Fruit fly (Drosophila melanogaster) whole organism, embryonic: Measurements from ENCODE around the gene Vha16-2.

Source experiments
- ATbp ChIP-seq: fragments of 200-800 bp; sonication (Bioruptor generic); optimal IDR thresholded peaks from 2 replicates; lab custom pipeline; 2017; ENCODE audit warnings: missing biosample characterization, mild to moderate bottlenecking, missing genetic modification characterization, missing genetic modification reagents
- Ada2b ChIP-seq: fragments of 200-800 bp; sonication (Bioruptor generic); IDR thresholded peaks from 2 replicates; pipeline ENCODE4 v1.3.6; 2022; ENCODE audit warnings: missing biosample characterization, missing genetic modification characterization
- Atf6 ChIP-seq: fragments of 200-800 bp; sonication (Bioruptor generic); IDR thresholded peaks from 2 replicates; pipeline ENCODE4 v1.3.6; 2022; ENCODE audit warnings: missing biosample characterization, missing genetic modification characterization
- Bgb ChIP-seq: fragments of 200-800 bp; sonication (Bioruptor generic); IDR thresholded peaks from 2 replicates; pipeline ENCODE4 v1.3.6; 2022; ENCODE audit warnings: missing biosample characterization, missing genetic modification characterization; ENCODE audit not compliant: partially characterized antibody
- CG10274 ChIP-seq: fragments of 200-800 bp; sonication (Bioruptor generic); optimal IDR thresholded peaks from 3 replicates; lab custom pipeline; 2017; ENCODE audit warnings: missing biosample characterization, mild to moderate bottlenecking, missing genetic modification characterization
- CG10366 ChIP-seq: fragments of 200-800 bp; sonication (Bioruptor generic); IDR thresholded peaks from 2 replicates; pipeline ENCODE4 v1.3.6; 2022; ENCODE audit warnings: missing biosample characterization, missing genetic modification characterization
- CG10462 ChIP-seq: fragments of 200-800 bp; sonication (Bioruptor generic); optimal IDR thresholded peaks from 2 replicates; lab custom pipeline; 2016; ENCODE audit warnings: missing biosample characterization, missing genetic modification characterization
- CG12299 ChIP-seq: fragments of 200-800 bp; sonication (Bioruptor generic); optimal IDR thresholded peaks from 2 replicates; lab custom pipeline; 2018; ENCODE audit warnings: missing biosample characterization, mild to moderate bottlenecking, missing genetic modification characterization
- CG14050 ChIP-seq: fragments of 200-800 bp; sonication (Bioruptor generic); IDR thresholded peaks from 3 replicates; pipeline ENCODE4 v1.3.6; 2022; ENCODE audit warnings: missing biosample characterization, missing genetic modification characterization
- CG1603 ChIP-seq: fragments of 200-800 bp; sonication (Bioruptor generic); optimal IDR thresholded peaks from 2 replicates; lab custom pipeline; 2019; ENCODE audit warnings: missing biosample characterization, mild to moderate bottlenecking, missing genetic modification characterization, moderate library complexity
- CG17361 ChIP-seq: fragments of 200-800 bp; sonication (Bioruptor generic); IDR thresholded peaks from 3 replicates; pipeline ENCODE4 v1.3.6; 2022; ENCODE audit warnings: missing biosample characterization, missing genetic modification characterization
- CG18262 ChIP-seq: fragments of 200-800 bp; optimal IDR thresholded peaks from 3 replicates; lab custom pipeline; 2019; ENCODE audit warnings: missing biosample characterization, mild to moderate bottlenecking, missing genetic modification characterization, moderate library complexity
- CG1832 ChIP-seq: fragments of 200-800 bp; sonication (Bioruptor generic); optimal IDR thresholded peaks from 2 replicates; lab custom pipeline; 2017; ENCODE audit warnings: missing biosample characterization, mild to moderate bottlenecking, missing genetic modification characterization, inconsistent platforms
- CG2116 ChIP-seq: fragments of 200-800 bp; sonication (Bioruptor generic); optimal IDR thresholded peaks from 3 replicates; lab custom pipeline; 2018; ENCODE audit warnings: missing biosample characterization, mild to moderate bottlenecking, missing genetic modification characterization
- CG3065 ChIP-seq: fragments of 200-800 bp; sonication (Bioruptor generic); optimal IDR thresholded peaks from 2 replicates; lab custom pipeline; 2016; ENCODE audit warnings: missing biosample characterization, missing genetic modification characterization
- CG33557 ChIP-seq: fragments of 200-800 bp; sonication (Bioruptor generic); optimal IDR thresholded peaks from 2 replicates; lab custom pipeline; 2019; ENCODE audit warnings: missing biosample characterization, mild to moderate bottlenecking, missing genetic modification characterization, moderate library complexity
- CG6813 ChIP-seq: fragments of 200-800 bp; sonication (Bioruptor generic); optimal IDR thresholded peaks from 2 replicates; lab custom pipeline; 2017; ENCODE audit warnings: missing biosample characterization, missing genetic modification characterization, mild to moderate bottlenecking, moderate library complexity, missing genetic modification reagents
- CG8388 ChIP-seq: fragments of 200-800 bp; sonication (Bioruptor generic); optimal IDR thresholded peaks from 2 replicates; lab custom pipeline; 2019; ENCODE audit warnings: missing biosample characterization, mild to moderate bottlenecking, missing genetic modification characterization, moderate library complexity
- D19B ChIP-seq: fragments of 200-800 bp; sonication (Bioruptor generic); optimal IDR thresholded peaks from 2 replicates; lab custom pipeline; 2017; ENCODE audit warnings: missing biosample characterization, mild to moderate bottlenecking, missing genetic modification characterization
- Dref ChIP-seq: fragments of 200-800 bp; sonication (Bioruptor generic); IDR thresholded peaks from 2 replicates; pipeline ENCODE4 v1.3.6; 2022; ENCODE audit warnings: missing biosample characterization, missing genetic modification characterization
- Ets65A ChIP-seq: fragments of 200-800 bp; sonication (Bioruptor generic); peaks from one replicate; lab custom pipeline; 2016; ENCODE audit warnings: missing biosample characterization, missing genetic modification characterization
- Fer1 ChIP-seq: fragments of 200-800 bp; sonication (Bioruptor generic); optimal IDR thresholded peaks from 2 replicates; lab custom pipeline; 2017; ENCODE audit warnings: missing biosample characterization, mild to moderate bottlenecking, missing genetic modification characterization
- Hsf ChIP-seq: fragments of 200-800 bp; sonication (Bioruptor generic); optimal IDR thresholded peaks from 3 replicates; lab custom pipeline; 2016; ENCODE audit warnings: missing biosample characterization, missing genetic modification characterization
- MBD-R2 ChIP-seq: fragments of 200-800 bp; sonication (Bioruptor generic); IDR thresholded peaks from 2 replicates; pipeline ENCODE4 v1.3.6; 2022; ENCODE audit warnings: missing biosample characterization, missing genetic modification characterization
- MESR4 ChIP-seq: fragments of 200-800 bp; sonication (Bioruptor generic); optimal IDR thresholded peaks from 2 replicates; lab custom pipeline; 2018; ENCODE audit warnings: missing biosample characterization, mild to moderate bottlenecking, missing genetic modification characterization, moderate library complexity
- Mad ChIP-seq: fragments of 200-800 bp; sonication (Bioruptor generic); optimal IDR thresholded peaks from 2 replicates; lab custom pipeline; 2016; ENCODE audit warnings: missing biosample characterization, missing genetic modification characterization
- Ptx1 ChIP-seq: fragments of 200-800 bp; sonication (Bioruptor generic); IDR thresholded peaks from 2 replicates; pipeline ENCODE4 v1.3.6; 2022; ENCODE audit warnings: missing biosample characterization, missing genetic modification characterization
- Scr ChIP-seq: fragments of 200-800 bp; sonication (Bioruptor generic); IDR thresholded peaks from 2 replicates; pipeline ENCODE4 v1.3.6; 2022; ENCODE audit warnings: missing biosample characterization, missing genetic modification characterization; ENCODE audit not compliant: partially characterized antibody
- Spps ChIP-seq: fragments of 200-800 bp; sonication (Bioruptor generic); optimal IDR thresholded peaks from 2 replicates; lab custom pipeline; 2018; ENCODE audit warnings: missing biosample characterization, mild to moderate bottlenecking, missing genetic modification characterization
- Trl ChIP-seq, 3 experiments: fragments of >200 bp in 2 of 3; fragments of 200-800 bp in 1 of 3; sonication (Bioruptor generic) in 1 of 3; optimal IDR thresholded peaks; 2 replicates in 1 of 3; 3 replicates in 2 of 3; lab custom pipeline; 2016 to 2017; ENCODE audit warnings: missing biosample characterization in 1 of 3, missing genetic modification characterization in 1 of 3
- YL-1 ChIP-seq: fragments of 200-800 bp; sonication (Bioruptor generic); optimal IDR thresholded peaks from 3 replicates; lab custom pipeline; 2017; ENCODE audit warnings: missing biosample characterization, mild to moderate bottlenecking, missing genetic modification characterization
- bigmax ChIP-seq: fragments of 200-800 bp; sonication (Bioruptor generic); optimal IDR thresholded peaks from 2 replicates; lab custom pipeline; 2018; ENCODE audit warnings: missing biosample characterization, mild to moderate bottlenecking, missing genetic modification characterization
- btn ChIP-seq: fragments of 200-800 bp; sonication (Bioruptor generic); optimal IDR thresholded peaks from 2 replicates; lab custom pipeline; 2016; ENCODE audit warnings: missing biosample characterization, missing genetic modification characterization
- cg ChIP-seq: fragments of 200-800 bp; sonication (Bioruptor generic); optimal IDR thresholded peaks from 3 replicates; lab custom pipeline; 2019; ENCODE audit warnings: missing biosample characterization, mild to moderate bottlenecking, missing genetic modification characterization, moderate library complexity
- chif ChIP-seq, 2 experiments: fragments of 200-800 bp; sonication (Bioruptor generic); optimal IDR thresholded peaks; 3 replicates each; lab custom pipeline; 2016; ENCODE audit warnings: missing biosample characterization in 2 of 2, missing genetic modification characterization in 2 of 2
- chm ChIP-seq: fragments of 200-800 bp; sonication (Bioruptor generic); IDR thresholded peaks from 2 replicates; pipeline ENCODE4 v1.3.6; 2022; ENCODE audit warnings: missing biosample characterization, missing genetic modification characterization
- dati ChIP-seq: fragments of 200-800 bp; sonication (Bioruptor generic); IDR thresholded peaks from 2 replicates; pipeline ENCODE4 v1.3.6; 2022; ENCODE audit warnings: missing biosample characterization, missing genetic modification characterization
- dm ChIP-seq: fragments of 200-800 bp; sonication (Bioruptor generic); optimal IDR thresholded peaks from 3 replicates; lab custom pipeline; 2016; ENCODE audit warnings: missing biosample characterization, missing genetic modification characterization
- dmrt11E ChIP-seq: fragments of 200-800 bp; sonication (Bioruptor generic); optimal IDR thresholded peaks from 3 replicates; lab custom pipeline; 2018; ENCODE audit warnings: missing biosample characterization, mild to moderate bottlenecking, missing genetic modification characterization, moderate library complexity
- eyg ChIP-seq: fragments of 200-800 bp; sonication (Bioruptor generic); optimal IDR thresholded peaks from 3 replicates; lab custom pipeline; 2016; ENCODE audit warnings: missing biosample characterization, missing genetic modification characterization
- fu2 ChIP-seq: fragments of 200-800 bp; sonication (Bioruptor generic); optimal IDR thresholded peaks from 2 replicates; lab custom pipeline; 2016; ENCODE audit warnings: missing biosample characterization, missing genetic modification characterization
- hkb ChIP-seq, 2 experiments: fragments of 200-800 bp in 1 of 2; fragments of >200 bp in 1 of 2; sonication (Bioruptor generic) in 1 of 2; IDR thresholded peaks in 1 of 2; optimal IDR thresholded peaks in 1 of 2; 2 replicates each; pipeline versions ENCODE4 v1.3.6 to Lab custom; 2017 to 2022; ENCODE audit warnings: missing biosample characterization in 1 of 2, missing genetic modification characterization in 1 of 2
- hth ChIP-seq: fragments of >200 bp; optimal IDR thresholded peaks from 2 replicates; lab custom pipeline; 2017; ENCODE audit warnings: inconsistent platforms
- ken ChIP-seq: fragments of 200-800 bp; sonication (Bioruptor generic); IDR thresholded peaks from 3 replicates; pipeline ENCODE4 v1.3.6; 2022; ENCODE audit warnings: missing biosample characterization, missing genetic modification characterization
- lola ChIP-seq, 3 experiments: fragments of >200 bp in 2 of 3; fragments of 200-800 bp in 1 of 3; sonication (Bioruptor generic) in 1 of 3; optimal IDR thresholded peaks; 2 replicates each; lab custom pipeline; 2017 to 2019; ENCODE audit warnings: missing biosample characterization in 3 of 3, missing genetic modification characterization in 3 of 3, mild to moderate bottlenecking in 1 of 3, moderate library complexity in 1 of 3
- onecut ChIP-seq: fragments of 200-800 bp; sonication (Bioruptor generic); IDR thresholded peaks from 2 replicates; pipeline ENCODE4 v1.3.6; 2022; ENCODE audit warnings: missing biosample characterization, missing genetic modification characterization
- pita ChIP-seq: fragments of 200-800 bp; sonication (Bioruptor generic); optimal IDR thresholded peaks from 2 replicates; lab custom pipeline; 2017; ENCODE audit warnings: missing biosample characterization, mild to moderate bottlenecking, missing genetic modification characterization
- sens-2 ChIP-seq: fragments of 200-800 bp; sonication (Bioruptor generic); IDR thresholded peaks from 2 replicates; pipeline ENCODE4 v1.3.6; 2022; ENCODE audit warnings: missing biosample characterization, missing genetic modification characterization
- tx ChIP-seq: fragments of 200-800 bp; sonication (Bioruptor generic); optimal IDR thresholded peaks from 2 replicates; lab custom pipeline; 2016; ENCODE audit warnings: missing biosample characterization, missing genetic modification characterization

Vha16-2 gene

dm6 chr3L:11491222-11491873 lies 16.6 kb downstream of the Vha16-2 start (continued):
- TF ChIP-seq sens-2 (GFP tag; lab: Robert Waterston, UW) (no peak), CG1832 (peak; percentile 21), CG17361 (GFP tag; lab: Robert Waterston, UW) (peak; percentile 33; the same call in 1 of the 3 replicates), Ada2b (peak; percentile 73), MESR4 (no peak), tx (GFP tag; lab: Kevin White, UChicago) (peak; percentile 30), Scr (GFP tag; lab: Robert Waterston, UW) (no peak), eyg (GFP tag; lab: Kevin White, UChicago) (peak; percentile 42), Trl (optimal IDR thresholded peaks at IDR 0.05; lab: Kevin White, UChicago) (no peak), Trl (GFP tag; optimal IDR thresholded peaks at IDR 0.05; lab: Kevin White, UChicago) (no peak), ATbp (GFP tag; lab: Kevin White, UChicago) (no peak), Atf6 (peak; percentile 67), hkb (optimal IDR thresholded peaks at IDR 0.05; lab: Kevin White, UChicago) (no peak), hkb (GFP tag; IDR thresholded peaks at IDR 0.05; lab: Robert Waterston, UW) (peak; percentile 73), lola (GFP tag; optimal IDR thresholded peaks at IDR 0.05; lab: Kevin White, UChicago) (peak in 1 of 3 experiments; percentile 18), CG3065 (GFP tag; lab: Kevin White, UChicago) (no peak), Fer1 (GFP tag; lab: Kevin White, UChicago) (peak; percentile 62)

- TF ChIP-seq Ets65A (GFP tag; lab: Kevin White, UChicago) (no peak), chm (GFP tag; lab: Robert Waterston, UW) (no peak), CG8388 (GFP tag; lab: Kevin White, UChicago) (no peak), dm (GFP tag; lab: Kevin White, UChicago) (no peak), CG6813 (peak; percentile 30), chif (GFP tag; optimal IDR thresholded peaks at IDR 0.05; lab: Kevin White, UChicago) (peak in 1 of 2 experiments; percentile 13), btn (GFP tag; lab: Kevin White, UChicago) (no peak), Spps (tag; lab: Kevin White, UChicago) (peak; percentile 37), Bgb (no peak), cg (peak; percentile 8), CG10274 (GFP tag; lab: Kevin White, UChicago) (no peak), pita (no peak), Hsf (GFP tag; lab: Kevin White, UChicago) (no peak), Ptx1 (GFP tag; lab: Robert Waterston, UW) (no peak), bigmax (GFP tag; lab: Kevin White, UChicago) (no peak), CG12299 (tag; lab: Kevin White, UChicago) (no peak), Mad (GFP tag; lab: Kevin White, UChicago) (no peak), CG14050 (GFP tag; lab: Robert Waterston, UW) (no peak), CG10366 (GFP tag; lab: Robert Waterston, UW) (no peak), Dref (GFP tag; lab: Robert Waterston, UW) (no peak), CG2116 (no peak), CG10462 (GFP tag; lab: Kevin White, UChicago) (no peak), D19B (no peak), CG33557 (peak; percentile 69), MBD-R2 (GFP tag; lab: Robert Waterston, UW) (no peak), onecut (no peak), dati (GFP tag; lab: Robert Waterston, UW) (no peak), lola (GFP tag; optimal IDR thresholded peaks at IDR 0.05; lab: Kevin White, UChicago) (peak in 1 of 3 experiments; percentile 18), YL-1 (GFP tag; lab: Kevin White, UChicago) (no peak), fu2 (GFP tag; lab: Kevin White, UChicago) (no peak), CG18262 (tag; lab: Kevin White, UChicago) (no peak), CG1603 (tag; lab: Kevin White, UChicago) (peak; percentile 58), dmrt11E (tag; lab: Kevin White, UChicago) (peak; percentile 56), ken (GFP tag; lab: Robert Waterston, UW) (no peak), hth (no peak)
These were observed 17.1 kb downstream of the Vha16-2 start for dm6 chr3L:11491874-11492268.
